Worm (Caenorhabditis elegans): ENCODE results near the gene F59C12.3.
A peak's percentile ranks its signal among the peaks of the same experiment; 100 is the strongest.

DNA sequence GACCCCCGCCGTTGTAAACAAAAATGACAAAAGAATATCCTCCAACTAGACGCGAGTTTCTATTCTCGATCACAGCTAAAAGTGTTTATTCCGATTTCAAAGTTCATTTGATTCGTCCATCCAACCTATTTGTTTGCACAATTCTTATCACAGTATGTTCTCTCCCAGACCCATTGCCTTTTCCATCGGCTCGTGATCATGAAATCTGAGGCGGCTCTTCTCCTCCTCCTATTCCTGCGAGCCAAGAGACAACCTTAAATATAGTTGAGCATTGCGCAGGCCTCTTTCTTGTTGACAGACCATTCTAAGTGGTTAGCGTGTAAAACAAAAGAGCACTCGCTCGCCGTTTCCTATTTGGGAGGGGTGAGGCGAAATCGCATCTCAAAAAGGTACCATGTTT is 12.4 kb downstream of the F59C12.3 start:
- TF ChIP-seq pqm-1 (tag; optimal IDR thresholded peaks at IDR 0.05): no peak
- no peak for TF ChIP-seq ceh-16 (tag; optimal IDR thresholded peaks at IDR 0.05)
- TF ChIP-seq ceh-9 (tag; optimal IDR thresholded peaks at IDR 0.05): no peak
- TF ChIP-seq aly-2 (tag; optimal IDR thresholded peaks at IDR 0.05): no peak
- TF ChIP-seq lin-15B (tag; optimal IDR thresholded peaks at IDR 0.05): no peak
- peak; percentile 40 for TF ChIP-seq pha-4 (tag; optimal IDR thresholded peaks at IDR 0.05)
- TF ChIP-seq elt-1 (tag; optimal IDR thresholded peaks at IDR 0.05): no peak
- no peak for TF ChIP-seq elt-2 (tag; optimal IDR thresholded peaks at IDR 0.05)
- TF ChIP-seq nhr-23 (tag; optimal IDR thresholded peaks at IDR 0.05): no peak
